Worm (Caenorhabditis elegans) whole organism, mixed stage, embryonic: ENCODE data around the gene rpt-6.

ENCODE experiments used
- bed-3 ChIP-seq: fragments of 200-800 bp; sonication (Bioruptor generic); optimal IDR thresholded peaks from 3 replicates; lab custom pipeline; 2018; ENCODE audit warnings: mild to moderate bottlenecking, missing genetic modification characterization, moderate library complexity, missing compliant biosample characterization
- lsy-2 ChIP-seq: fragments of 150-350 bp; optimal IDR thresholded peaks from 2 replicates; lab custom pipeline; 2014; ENCODE audit warnings: missing biosample characterization, missing genetic modification characterization
- mep-1 ChIP-seq: fragments of 150-350 bp; optimal IDR thresholded peaks from 2 replicates; lab custom pipeline; 2017; ENCODE audit warnings: missing biosample characterization, missing genetic modification reagents, missing genetic modification characterization, inconsistent platforms
- mls-2 ChIP-seq: sonication (generic microtip); optimal IDR thresholded peaks from 2 replicates; lab custom pipeline; 2016; ENCODE audit warnings: mild to moderate bottlenecking, missing genetic modification characterization, moderate library complexity, missing compliant biosample characterization
- nhr-76 ChIP-seq: sonication (generic microtip); optimal IDR thresholded peaks from 2 replicates; lab custom pipeline; 2017; ENCODE audit warnings: missing biosample characterization, missing genetic modification characterization

ce11 chrIII:12356588-12356987 is 13.7 kb upstream of the rpt-6 start:
- TF ChIP-seq mep-1 (no peak), nhr-76 (tag; lab: Kevin White, UChicago) (no peak), bed-3 (no peak), mls-2 (tag; lab: Kevin White, UChicago) (no peak), lsy-2 (tag; lab: Kevin White, UChicago) (no peak)
